Worm (Caenorhabditis elegans): Measurements from ENCODE around the gene B0228.6.

ce11 chrII:7771917-7772316, 17.0 kb upstream of the B0228.6 start, which contains the start of gene C06A8.8:
- TF ChIP-seq ztf-23 (GFP tag; IDR thresholded peaks at IDR 0.05): no peak
- TF ChIP-seq ztf-29 (GFP tag; IDR thresholded peaks at IDR 0.05): no peak
- TF ChIP-seq T22C8.4 (GFP tag; IDR thresholded peaks at IDR 0.05): no peak
